Fruit fly (Drosophila melanogaster) whole organism, embryonic: ENCODE data around the gene Klp67A.

Experiments
- CG11723 ChIP-seq: fragments of 200-800 bp; sonication (Bioruptor generic); optimal IDR thresholded peaks from 2 replicates; lab custom pipeline; 2017; ENCODE audit warnings: missing biosample characterization, mild to moderate bottlenecking, missing genetic modification characterization
- CG12104 ChIP-seq: fragments of 200-800 bp; sonication (Bioruptor generic); optimal IDR thresholded peaks from 3 replicates; lab custom pipeline; 2016; ENCODE audit warnings: missing biosample characterization, missing genetic modification characterization
- CG14965 ChIP-seq: fragments of 200-800 bp; sonication (Bioruptor generic); optimal IDR thresholded peaks from 2 replicates; lab custom pipeline; 2016; ENCODE audit warnings: missing biosample characterization, missing genetic modification characterization, borderline replicate concordance
- CG1529 ChIP-seq: fragments of 200-800 bp; sonication (Bioruptor generic); optimal IDR thresholded peaks from 3 replicates; lab custom pipeline; 2018; ENCODE audit warnings: missing biosample characterization, missing genetic modification characterization
- CG1647 ChIP-seq: fragments of 200-800 bp; sonication (Bioruptor generic); optimal IDR thresholded peaks from 3 replicates; lab custom pipeline; 2016; ENCODE audit warnings: missing biosample characterization, missing genetic modification characterization
- CG16815 ChIP-seq: fragments of 200-800 bp; sonication (Bioruptor generic); optimal IDR thresholded peaks from 3 replicates; lab custom pipeline; 2017; ENCODE audit warnings: missing biosample characterization, mild to moderate bottlenecking, missing genetic modification characterization
- CG4328 ChIP-seq: fragments of 200-800 bp; sonication (Bioruptor generic); optimal IDR thresholded peaks from 3 replicates; lab custom pipeline; 2017; ENCODE audit warnings: missing biosample characterization, missing genetic modification reagents, missing genetic modification characterization
- CG4854 ChIP-seq: fragments of 200-800 bp; sonication (Bioruptor generic); optimal IDR thresholded peaks from 2 replicates; lab custom pipeline; 2016; ENCODE audit warnings: missing biosample characterization, missing genetic modification characterization, inconsistent platforms
- CG5180 ChIP-seq: fragments of 200-800 bp; sonication (Bioruptor generic); optimal IDR thresholded peaks from 3 replicates; lab custom pipeline; 2017; ENCODE audit warnings: missing biosample characterization, missing genetic modification characterization, mild to moderate bottlenecking, moderate library complexity, missing genetic modification reagents
- CG6765 ChIP-seq: fragments of 200-800 bp; sonication (Bioruptor generic); optimal IDR thresholded peaks from 3 replicates; lab custom pipeline; 2017; ENCODE audit warnings: missing biosample characterization, mild to moderate bottlenecking, missing genetic modification characterization
- CG7271 ChIP-seq: fragments of 200-800 bp; sonication (Bioruptor generic); optimal IDR thresholded peaks from 2 replicates; lab custom pipeline; 2018; ENCODE audit warnings: missing biosample characterization, mild to moderate bottlenecking, missing genetic modification characterization, moderate library complexity
- CG7839 ChIP-seq: fragments of 200-800 bp; sonication (Bioruptor generic); optimal IDR thresholded peaks from 3 replicates; lab custom pipeline; 2018; ENCODE audit warnings: missing biosample characterization, mild to moderate bottlenecking, missing genetic modification characterization, moderate library complexity
- CG7928 ChIP-seq: fragments of 200-800 bp; sonication (Bioruptor generic); optimal IDR thresholded peaks from 2 replicates; lab custom pipeline; 2017; ENCODE audit warnings: missing biosample characterization, mild to moderate bottlenecking, missing genetic modification characterization
- CG9215 ChIP-seq: fragments of 200-800 bp; sonication (Bioruptor generic); IDR thresholded peaks from 2 replicates; pipeline ENCODE4 v1.3.6; 2022; ENCODE audit warnings: missing biosample characterization, missing genetic modification characterization
- CG9876 ChIP-seq: fragments of 200-800 bp; sonication (Bioruptor generic); optimal IDR thresholded peaks from 2 replicates; lab custom pipeline; 2016; ENCODE audit warnings: missing biosample characterization, missing genetic modification characterization
- Deaf1 ChIP-seq: fragments of 200-800 bp; optimal IDR thresholded peaks from 3 replicates; lab custom pipeline; 2019; ENCODE audit warnings: missing biosample characterization, mild to moderate bottlenecking, missing genetic modification characterization, moderate library complexity
- Ets97D ChIP-seq: fragments of 200-800 bp; sonication (Bioruptor generic); optimal IDR thresholded peaks from 3 replicates; lab custom pipeline; 2016; ENCODE audit warnings: missing biosample characterization, missing genetic modification characterization
- Nf-YC ChIP-seq: fragments of 200-800 bp; optimal IDR thresholded peaks from 3 replicates; lab custom pipeline; 2019; ENCODE audit warnings: missing biosample characterization, mild to moderate bottlenecking, missing genetic modification characterization, moderate library complexity
- Oli ChIP-seq: fragments of 200-800 bp; sonication (Bioruptor generic); optimal IDR thresholded peaks from 2 replicates; lab custom pipeline; 2018; ENCODE audit warnings: missing biosample characterization, mild to moderate bottlenecking, missing genetic modification characterization, moderate library complexity
- Optix ChIP-seq: fragments of 200-800 bp; sonication (Bioruptor generic); IDR thresholded peaks from 3 replicates; pipeline ENCODE4 v1.3.6; 2022; ENCODE audit warnings: missing biosample characterization, missing genetic modification characterization
- Rfx ChIP-seq: fragments of 200-800 bp; sonication (Bioruptor generic); IDR thresholded peaks from 2 replicates; pipeline ENCODE4 v1.3.6; 2022; ENCODE audit warnings: missing biosample characterization, missing genetic modification characterization
- Trl ChIP-seq, 3 experiments: fragments of >200 bp in 2 of 3; fragments of 200-800 bp in 1 of 3; sonication (Bioruptor generic) in 1 of 3; optimal IDR thresholded peaks; 2 replicates in 1 of 3; 3 replicates in 2 of 3; lab custom pipeline; 2016 to 2017; ENCODE audit warnings: missing biosample characterization in 1 of 3, missing genetic modification characterization in 1 of 3
- az2 ChIP-seq: fragments of 200-800 bp; sonication (Bioruptor generic); optimal IDR thresholded peaks from 3 replicates; lab custom pipeline; 2016; ENCODE audit warnings: missing biosample characterization, missing genetic modification characterization
- bab2 ChIP-seq: fragments of 200-800 bp; sonication (Bioruptor generic); optimal IDR thresholded peaks from 2 replicates; lab custom pipeline; 2016; ENCODE audit warnings: missing biosample characterization, missing genetic modification characterization
- bcd ChIP-seq: fragments of 200-800 bp; sonication (Bioruptor generic); optimal IDR thresholded peaks from 2 replicates; lab custom pipeline; 2017; ENCODE audit warnings: missing biosample characterization, mild to moderate bottlenecking, missing genetic modification characterization
- cas ChIP-seq: fragments of 200-800 bp; sonication (Bioruptor generic); IDR thresholded peaks from 2 replicates; pipeline ENCODE4 v1.3.6; 2022; ENCODE audit warnings: missing biosample characterization, missing genetic modification characterization
- caup ChIP-seq: fragments of 200-800 bp; sonication (Bioruptor generic); optimal IDR thresholded peaks from 3 replicates; lab custom pipeline; 2017; ENCODE audit warnings: missing biosample characterization, mild to moderate bottlenecking, missing genetic modification characterization, moderate library complexity; ENCODE audit not compliant: severe bottlenecking
- ci ChIP-seq: fragments of 200-800 bp; sonication (Bioruptor generic); IDR thresholded peaks from 3 replicates; pipeline ENCODE4 v1.3.6; 2022; ENCODE audit warnings: missing biosample characterization, missing genetic modification characterization
- dimm ChIP-seq: fragments of 200-800 bp; sonication (Bioruptor generic); IDR thresholded peaks from 2 replicates; pipeline ENCODE4 v1.3.6; 2022; ENCODE audit warnings: missing biosample characterization, missing genetic modification characterization
- dmrt99B ChIP-seq: fragments of 200-800 bp; sonication (Bioruptor generic); optimal IDR thresholded peaks from 2 replicates; lab custom pipeline; 2018; ENCODE audit warnings: missing biosample characterization, mild to moderate bottlenecking, missing genetic modification characterization, moderate library complexity
- esg ChIP-seq: fragments of 200-800 bp; sonication (Bioruptor generic); conservative IDR thresholded peaks from 2 replicates; pipeline ENCODE4 v1.3.6; 2022; ENCODE audit warnings: missing biosample characterization, missing genetic modification characterization
- fd3F ChIP-seq: fragments of 200-800 bp; sonication (Bioruptor generic); optimal IDR thresholded peaks from 2 replicates; lab custom pipeline; 2018; ENCODE audit warnings: missing biosample characterization, mild to moderate bottlenecking, missing genetic modification characterization, moderate library complexity
- ftz-f1 ChIP-seq: fragments of 200-800 bp; sonication (Bioruptor generic); optimal IDR thresholded peaks from 2 replicates; lab custom pipeline; 2016; ENCODE audit warnings: missing biosample characterization, missing genetic modification characterization
- gcm ChIP-seq: fragments of 200-800 bp; sonication (Bioruptor generic); optimal IDR thresholded peaks from 2 replicates; lab custom pipeline; 2019; ENCODE audit warnings: missing biosample characterization, mild to moderate bottlenecking, missing genetic modification characterization, moderate library complexity
- grau ChIP-seq: fragments of 200-800 bp; optimal IDR thresholded peaks from 3 replicates; lab custom pipeline; 2019; ENCODE audit warnings: missing biosample characterization, mild to moderate bottlenecking, missing genetic modification characterization, moderate library complexity
- kay ChIP-seq: fragments of 200-800 bp; sonication (Bioruptor generic); optimal IDR thresholded peaks from 2 replicates; lab custom pipeline; 2016; ENCODE audit warnings: missing biosample characterization, missing genetic modification characterization
- lmd ChIP-seq: fragments of 200-800 bp; sonication (Bioruptor generic); IDR thresholded peaks from 2 replicates; pipeline ENCODE4 v1.3.6; 2022; ENCODE audit warnings: missing biosample characterization, missing genetic modification characterization
- mam ChIP-seq: fragments of 200-800 bp; sonication (Bioruptor generic); optimal IDR thresholded peaks from 3 replicates; lab custom pipeline; 2016; ENCODE audit warnings: missing biosample characterization, missing genetic modification characterization
- mirr ChIP-seq: fragments of 200-800 bp; sonication (Bioruptor generic); optimal IDR thresholded peaks from 3 replicates; lab custom pipeline; 2018; ENCODE audit warnings: missing biosample characterization, mild to moderate bottlenecking, missing genetic modification characterization
- mld ChIP-seq: fragments of 200-800 bp; sonication (Bioruptor generic); IDR thresholded peaks from 3 replicates; pipeline ENCODE4 v1.3.6; 2022; ENCODE audit warnings: missing biosample characterization, missing genetic modification characterization; ENCODE audit not compliant: partially characterized antibody
- oc ChIP-seq: fragments of 200-800 bp; sonication (Bioruptor generic); optimal IDR thresholded peaks from 2 replicates; lab custom pipeline; 2018; ENCODE audit warnings: missing biosample characterization, mild to moderate bottlenecking, missing genetic modification characterization, moderate library complexity
- pfk ChIP-seq: fragments of 200-800 bp; sonication (Bioruptor generic); optimal IDR thresholded peaks from 2 replicates; lab custom pipeline; 2018; ENCODE audit warnings: missing biosample characterization, mild to moderate bottlenecking, missing genetic modification characterization, moderate library complexity
- pros ChIP-seq: fragments of 200-800 bp; sonication (Bioruptor generic); optimal IDR thresholded peaks from 3 replicates; lab custom pipeline; 2019; ENCODE audit warnings: missing biosample characterization, mild to moderate bottlenecking, missing genetic modification characterization, moderate library complexity
- slp2 ChIP-seq: fragments of 200-800 bp; sonication (Bioruptor generic); optimal IDR thresholded peaks from 2 replicates; lab custom pipeline; 2016; ENCODE audit warnings: missing biosample characterization, missing genetic modification characterization
- sqz ChIP-seq: fragments of 200-800 bp; sonication (Bioruptor generic); optimal IDR thresholded peaks from 3 replicates; lab custom pipeline; 2018; ENCODE audit warnings: missing biosample characterization, mild to moderate bottlenecking, missing genetic modification characterization
- tin ChIP-seq: fragments of 200-800 bp; sonication (Bioruptor generic); optimal IDR thresholded peaks from 3 replicates; lab custom pipeline; 2016; ENCODE audit warnings: missing biosample characterization, missing genetic modification characterization
- tna ChIP-seq: fragments of 200-800 bp; sonication (Bioruptor generic); IDR thresholded peaks from 2 replicates; pipeline ENCODE4 v1.3.6; 2022; ENCODE audit warnings: missing biosample characterization, missing genetic modification characterization; ENCODE audit not compliant: partially characterized antibody
- tx ChIP-seq: fragments of 200-800 bp; sonication (Bioruptor generic); optimal IDR thresholded peaks from 2 replicates; lab custom pipeline; 2016; ENCODE audit warnings: missing biosample characterization, missing genetic modification characterization

Gene Klp67A

DNA sequence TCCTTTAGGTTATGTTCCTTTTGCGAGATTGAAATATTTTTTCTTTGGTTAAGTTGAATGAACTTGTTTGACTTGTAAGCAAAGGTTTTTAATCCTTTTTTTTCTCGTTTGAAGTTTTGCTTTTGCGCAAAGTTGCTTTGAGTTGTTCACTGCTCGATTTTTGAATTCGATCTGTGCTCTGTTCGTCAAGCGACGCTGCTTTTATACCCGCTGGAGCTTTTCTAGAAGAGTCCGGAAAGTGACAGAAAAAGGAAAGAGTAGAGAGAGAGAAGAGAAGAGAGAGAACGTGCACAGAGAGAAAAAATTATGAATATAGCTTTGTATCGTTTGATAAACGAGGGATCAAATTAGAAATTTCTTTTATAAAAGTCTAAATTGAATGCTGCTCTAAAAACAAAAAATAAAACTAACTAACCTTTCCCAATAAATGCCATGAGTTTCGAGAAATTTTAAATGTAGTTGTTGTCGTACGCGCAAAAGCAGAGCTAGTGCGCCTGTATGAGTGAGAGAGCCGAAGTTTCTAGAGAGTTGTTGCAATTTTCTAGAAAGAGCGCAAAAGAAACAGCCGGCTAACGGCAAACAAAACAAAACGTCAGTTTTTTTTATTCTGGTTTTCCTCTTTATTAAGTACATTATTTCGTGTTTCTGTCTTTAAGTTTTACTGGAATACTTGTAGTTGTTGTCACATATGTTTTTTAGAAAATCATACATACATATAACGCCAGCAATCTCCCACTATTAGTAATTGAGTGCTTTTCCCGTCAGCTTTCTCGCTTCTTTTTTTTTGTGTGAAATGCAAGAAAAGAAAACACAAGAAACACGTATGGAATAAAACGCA is 10.6 kb upstream of the Klp67A start, which contains the start of gene Hsp26 (continued):
- TF ChIP-seq CG11723 (GFP tag; lab: Kevin White, UChicago) (peak; percentile 59), esg (GFP tag; lab: Robert Waterston, UW) (peak; percentile 77), Deaf1 (tag; lab: Kevin White, UChicago) (peak; percentile 71), sqz (GFP tag; lab: Kevin White, UChicago) (peak; percentile 58), gcm (peak; percentile 87), Rfx (peak; percentile 83), CG7839 (tag; lab: Kevin White, UChicago) (peak; percentile 86), CG12104 (GFP tag; lab: Kevin White, UChicago) (peak; percentile 45), lmd (GFP tag; lab: Robert Waterston, UW) (peak; percentile 77), CG14965 (GFP tag; lab: Kevin White, UChicago) (no peak), bcd (GFP tag; lab: Kevin White, UChicago) (peak; percentile 84), kay (peak; percentile 81), CG7271 (tag; lab: Kevin White, UChicago) (no peak), tin (GFP tag; lab: Kevin White, UChicago) (peak; percentile 65), CG5180 (GFP tag; lab: Kevin White, UChicago) (peak; percentile 54), CG9215 (GFP tag; lab: Robert Waterston, UW) (no peak), ci (GFP tag; lab: Robert Waterston, UW) (peak; percentile 96), mirr (GFP tag; lab: Kevin White, UChicago) (no peak), CG7928 (GFP tag; lab: Kevin White, UChicago) (peak; percentile 16), oc (tag; lab: Kevin White, UChicago) (peak; percentile 86), dimm (GFP tag; lab: Robert Waterston, UW) (peak; percentile 58; the same call in 1 of the 2 replicates), pfk (no peak), tx (peak; percentile 62), ftz-f1 (GFP tag; lab: Kevin White, UChicago) (no peak), CG6765 (GFP tag; lab: Kevin White, UChicago) (peak; percentile 74), CG4328 (peak; percentile 13), tna (GFP tag; lab: Robert Waterston, UW) (no peak), CG1647 (GFP tag; lab: Kevin White, UChicago) (peak; percentile 58), slp2 (GFP tag; lab: Kevin White, UChicago) (peak; percentile 75), Oli (tag; lab: Kevin White, UChicago) (peak; percentile 86), dmrt99B (peak; percentile 85), Nf-YC (tag; lab: Kevin White, UChicago) (peak; percentile 51), caup (GFP tag; lab: Kevin White, UChicago) (peak; percentile 83), CG16815 (GFP tag; lab: Kevin White, UChicago) (peak; percentile 40), Trl (optimal IDR thresholded peaks at IDR 0.05; lab: Kevin White, UChicago) (peak; percentile 81 to 97), Trl (GFP tag; optimal IDR thresholded peaks at IDR 0.05; lab: Kevin White, UChicago) (peak; percentile 94), mam (GFP tag; lab: Kevin White, UChicago) (peak; percentile 85), CG9876 (GFP tag; lab: Kevin White, UChicago) (peak; percentile 74), Ets97D (GFP tag; lab: Kevin White, UChicago) (peak; percentile 46), mld (no peak), CG4854 (peak; percentile 58), cas (GFP tag; lab: Robert Waterston, UW) (peak; percentile 49; the same call in 1 of the 2 replicates), CG1529 (peak; percentile 81), pros (GFP tag; lab: Kevin White, UChicago) (no peak), az2 (GFP tag; lab: Kevin White, UChicago) (peak; percentile 85), fd3F (GFP tag; lab: Kevin White, UChicago) (peak; percentile 67), bab2 (GFP tag; lab: Kevin White, UChicago) (peak; percentile 83), Optix (GFP tag; lab: Robert Waterston, UW) (peak; percentile 23; the same call in 1 of the 3 replicates), grau (tag; lab: Kevin White, UChicago) (peak; percentile 84)
